Fruit fly (Drosophila melanogaster) whole organism, wandering third instar larva: ENCODE data around the gene Cdk8.

Source experiments
- Abd-B ChIP-seq: fragments of >200 bp; optimal IDR thresholded peaks from 2 replicates; lab custom pipeline; 2017; ENCODE audit warnings: missing biosample characterization, missing genetic modification characterization
- CG32264 ChIP-seq: fragments of 200-800 bp; sonication (Bioruptor generic); optimal IDR thresholded peaks from 2 replicates; lab custom pipeline; 2016; ENCODE audit warnings: missing biosample characterization, missing genetic modification characterization
- Dfd ChIP-seq: fragments of >200 bp; optimal IDR thresholded peaks from 2 replicates; lab custom pipeline; 2017; ENCODE audit warnings: missing biosample characterization, missing genetic modification characterization
- Mio ChIP-seq: sonication (Bioruptor generic); optimal IDR thresholded peaks from 2 replicates; lab custom pipeline; 2016; ENCODE audit warnings: missing biosample characterization, missing genetic modification characterization
- N ChIP-seq: fragments of >200 bp; optimal IDR thresholded peaks from 2 replicates; lab custom pipeline; 2018; ENCODE audit warnings: missing biosample characterization, missing external identifiers, missing genetic modification characterization
- Vsx2 ChIP-seq: fragments of 200-300, 225-300 bp; sonication (Bioruptor generic); optimal IDR thresholded peaks from 2 replicates; lab custom pipeline; 2018; ENCODE audit warnings: missing biosample characterization, missing genetic modification characterization; ENCODE audit not compliant: partially characterized antibody
- br ChIP-seq: fragments of 200-800 bp; sonication (Bioruptor generic); optimal IDR thresholded peaks from 2 replicates; lab custom pipeline; 2016; ENCODE audit warnings: missing biosample characterization, missing genetic modification characterization
- dl ChIP-seq, 2 experiments: fragments of 175-275, 200-275 bp in 1 of 2; fragments of 200-275 bp in 1 of 2; sonication (Bioruptor generic); optimal IDR thresholded peaks; lab custom pipeline; 2018; ENCODE audit warnings: mild to moderate bottlenecking in 2 of 2, missing biosample characterization in 2 of 2, missing genetic modification characterization in 2 of 2, moderate library complexity in 2 of 2; ENCODE audit not compliant: partially characterized antibody in 2 of 2, insufficient read depth in 1 of 2
- h ChIP-seq: fragments of 200-800 bp; sonication (Bioruptor generic); optimal IDR thresholded peaks from 3 replicates; lab custom pipeline; 2016; ENCODE audit warnings: missing biosample characterization, mild to moderate bottlenecking, missing genetic modification characterization

dm6 chr3L:9804125-9804524 lies 34.3 kb downstream of the Cdk8 start, which contains the start of gene Ilp4:
- TF ChIP-seq Abd-B (GFP tag; lab: Kevin White, UChicago) (no peak), Vsx2 (GFP tag; lab: Kevin White, UChicago) (no peak), CG32264 (GFP tag; lab: Kevin White, UChicago) (no peak), Dfd (GFP tag; lab: Kevin White, UChicago) (no peak), N (no peak), h (GFP tag; lab: Kevin White, UChicago) (no peak), br (GFP tag; lab: Kevin White, UChicago) (no peak), dl (GFP tag; optimal IDR thresholded peaks at IDR 0.05; lab: Kevin White, UChicago; ENCODE audit: insufficient read depth in 1 of 2, partially characterized antibody in 2 of 2) (no peak), Mio (GFP tag; lab: Kevin White, UChicago) (no peak)
